Worm (Caenorhabditis elegans) whole organism, mixed stage, embryonic: Measurements from ENCODE around the gene Y37E11AR.7.

ENCODE experiments used
- bed-3 ChIP-seq: fragments of 200-800 bp; sonication (Bioruptor generic); optimal IDR thresholded peaks from 3 replicates; lab custom pipeline; 2018; ENCODE audit warnings: mild to moderate bottlenecking, missing genetic modification characterization, moderate library complexity, missing compliant biosample characterization
- ces-1 ChIP-seq: fragments of 150-350 bp; optimal IDR thresholded peaks from 2 replicates; lab custom pipeline; 2014; ENCODE audit warnings: missing biosample characterization, missing genetic modification reagents, missing genetic modification characterization
- nhr-12 ChIP-seq: fragments of 150-350 bp; optimal IDR thresholded peaks from 2 replicates; lab custom pipeline; 2014; ENCODE audit warnings: missing biosample characterization, missing genetic modification characterization
- nhr-237 ChIP-seq: fragments of 150-350 bp; optimal IDR thresholded peaks from 2 replicates; lab custom pipeline; 2014; ENCODE audit warnings: missing biosample characterization, missing genetic modification characterization
- sem-2 ChIP-seq: fragments of 200-800 bp; sonication (Bioruptor generic); optimal IDR thresholded peaks from 2 replicates; lab custom pipeline; 2018; ENCODE audit warnings: mild to moderate bottlenecking, missing genetic modification characterization, missing compliant biosample characterization
- tbx-8 ChIP-seq: fragments of 200-800 bp; sonication (Bioruptor generic); optimal IDR thresholded peaks from 2 replicates; lab custom pipeline; 2018; ENCODE audit warnings: mild to moderate bottlenecking, missing genetic modification characterization, moderate library complexity, missing compliant biosample characterization
- unc-120 ChIP-seq: sonication (generic microtip); optimal IDR thresholded peaks from 2 replicates; lab custom pipeline; 2017; ENCODE audit warnings: missing genetic modification characterization, missing compliant biosample characterization; ENCODE audit not compliant: poor library complexity, severe bottlenecking
- unc-39 ChIP-seq: fragments of 150-350 bp; optimal IDR thresholded peaks from 2 replicates; lab custom pipeline; 2014; ENCODE audit warnings: missing biosample characterization, missing genetic modification characterization
- unc-62 ChIP-seq: fragments of 150-350 bp; optimal IDR thresholded peaks from 2 replicates; lab custom pipeline; 2014; ENCODE audit warnings: missing biosample characterization, missing genetic modification reagents, missing genetic modification characterization
- ztf-11 ChIP-seq: fragments of 150-350 bp; optimal IDR thresholded peaks from 2 replicates; lab custom pipeline; 2014; ENCODE audit warnings: missing biosample characterization, missing genetic modification characterization

ce11 chrIV:3733287-3733686 lies 22.0 kb downstream of the Y37E11AR.7 start:
- TF ChIP-seq ces-1 (GFP tag; lab: Kevin White, UChicago) (no peak), unc-120 (tag; lab: Kevin White, UChicago) (no peak), sem-2 (GFP tag; lab: Kevin White, UChicago) (no peak), nhr-237 (tag; lab: Kevin White, UChicago) (no peak), unc-39 (tag; lab: Kevin White, UChicago) (no peak), bed-3 (GFP tag; lab: Kevin White, UChicago) (no peak), unc-62 (GFP tag; lab: Kevin White, UChicago) (no peak), tbx-8 (no peak), nhr-12 (tag; lab: Kevin White, UChicago) (no peak), ztf-11 (tag; lab: Kevin White, UChicago) (no peak)
